Worm (Caenorhabditis elegans) whole organism, early embryonic: ENCODE results near the gene T14B4.3.

Experiments used
- B0310.2 ChIP-seq: sonication (generic microtip); optimal IDR thresholded peaks from 2 replicates; lab custom pipeline; 2016; ENCODE audit warnings: mild to moderate bottlenecking, missing genetic modification characterization, missing compliant biosample characterization
- F13C5.2 ChIP-seq: sonication (generic microtip); optimal IDR thresholded peaks from 2 replicates; lab custom pipeline; 2017; ENCODE audit warnings: mild to moderate bottlenecking, missing genetic modification characterization, inconsistent platforms, missing compliant biosample characterization
- aly-1 ChIP-seq: sonication (generic microtip); optimal IDR thresholded peaks from 2 replicates; lab custom pipeline; 2016; ENCODE audit warnings: missing genetic modification characterization, missing compliant biosample characterization
- ama-1 ChIP-seq: fragments of 150-350 bp; optimal IDR thresholded peaks from 2 replicates; lab custom pipeline; 2014
- ceh-13 ChIP-seq: fragments of 200-800 bp; sonication (Bioruptor generic); optimal IDR thresholded peaks from 2 replicates; lab custom pipeline; 2018; ENCODE audit warnings: mild to moderate bottlenecking, missing genetic modification characterization, missing compliant biosample characterization
- ceh-36 ChIP-seq: sonication (generic microtip); optimal IDR thresholded peaks from 2 replicates; lab custom pipeline; 2016; ENCODE audit warnings: missing genetic modification characterization, inconsistent platforms, missing compliant biosample characterization
- ets-7 ChIP-seq: sonication (generic microtip); optimal IDR thresholded peaks from 2 replicates; lab custom pipeline; 2016; ENCODE audit warnings: missing genotype, missing genetic modification characterization, missing compliant biosample characterization
- flt-1 ChIP-seq: fragments of 200-800 bp; sonication (Bioruptor generic); IDR thresholded peaks from 2 replicates; pipeline ENCODE4 v1.3.6; 2022; ENCODE audit warnings: missing genetic modification characterization, missing compliant biosample characterization
- hmbx-1 ChIP-seq: sonication (generic microtip); optimal IDR thresholded peaks from 2 replicates; lab custom pipeline; 2016; ENCODE audit warnings: mild to moderate bottlenecking, missing genetic modification characterization, missing compliant biosample characterization
- hmg-4 ChIP-seq: fragments of 200-800 bp; sonication (Bioruptor generic); optimal IDR thresholded peaks from 2 replicates; lab custom pipeline; 2018; ENCODE audit warnings: mild to moderate bottlenecking, missing genetic modification characterization, missing compliant biosample characterization
- hnd-1 ChIP-seq: sonication (generic microtip); optimal IDR thresholded peaks from 2 replicates; lab custom pipeline; 2016; ENCODE audit warnings: missing genetic modification characterization, missing compliant biosample characterization
- pes-1 ChIP-seq: fragments of 200-800 bp; sonication (Bioruptor generic); IDR thresholded peaks from 2 replicates; pipeline ENCODE4 v1.3.6; 2022; ENCODE audit warnings: missing genetic modification reagents, missing genetic modification characterization, missing compliant biosample characterization
- scrt-1 ChIP-seq: fragments of 200-800 bp; sonication (Bioruptor generic); IDR thresholded peaks from 2 replicates; pipeline ENCODE4 v1.3.6; 2022; ENCODE audit warnings: missing genetic modification characterization, missing compliant biosample characterization
- sea-1 ChIP-seq: fragments of 200-800 bp; sonication (Bioruptor generic); conservative IDR thresholded peaks from 2 replicates; pipeline ENCODE4 v1.3.6; 2022; ENCODE audit warnings: missing genetic modification characterization, missing compliant biosample characterization
- tbx-11 ChIP-seq: fragments of 200-800 bp; sonication (Bioruptor generic); IDR thresholded peaks from 2 replicates; pipeline ENCODE4 v1.3.6; 2022; ENCODE audit warnings: missing genetic modification characterization, missing compliant biosample characterization
- tbx-37 ChIP-seq: fragments of 200-800 bp; sonication (Bioruptor generic); conservative IDR thresholded peaks from 2 replicates; pipeline ENCODE4 v1.3.6; 2022; ENCODE audit warnings: missing genetic modification reagents, missing genetic modification characterization, missing compliant biosample characterization
- tra-4 ChIP-seq: sonication (generic microtip); optimal IDR thresholded peaks from 2 replicates; lab custom pipeline; 2017; ENCODE audit warnings: missing genetic modification characterization, missing compliant biosample characterization

T14B4.3 gene

ce11 chrII:6726814-6727213 is 7.9 kb upstream of the T14B4.3 start:
- TF ChIP-seq scrt-1 (GFP tag; lab: Robert Waterston, UW) (no peak), hnd-1 (tag; lab: Kevin White, UChicago) (no peak), ets-7 (no peak)

ce11 chrII:6729331-6729730 is 5.4 kb upstream of the T14B4.3 start, which contains the start of gene T14B4.8:
TSS of gene T14B4.8 (minus strand) at chrII:6729390.
- TF ChIP-seq scrt-1 (GFP tag; lab: Robert Waterston, UW) (no peak), tbx-11 (GFP tag; lab: Robert Waterston, UW) (no peak), tbx-37 (GFP tag; lab: Robert Waterston, UW) (no peak), hnd-1 (tag; lab: Kevin White, UChicago) (no peak), hmbx-1 (tag; lab: Kevin White, UChicago) (no peak), flt-1 (no peak), F13C5.2 (tag; lab: Kevin White, UChicago) (no peak)

ce11 chrII:6733718-6734117 is 1.0 kb upstream of the T14B4.3 start, which contains the start of gene T14B4.9:
TSS of gene T14B4.9 (minus strand) at chrII:6733818.
- TF ChIP-seq ceh-13 (GFP tag; lab: Kevin White, UChicago) (no peak), tra-4 (no peak), hnd-1 (tag; lab: Kevin White, UChicago) (no peak), B0310.2 (tag; lab: Kevin White, UChicago) (no peak), ama-1 (no peak), aly-1 (tag; lab: Kevin White, UChicago) (no peak), F13C5.2 (tag; lab: Kevin White, UChicago) (no peak), scrt-1 (GFP tag; lab: Robert Waterston, UW) (no peak)

- TF ChIP-seq ets-7: no peak
Observed at ce11 chrII:6736066-6736465, 1.3 kb downstream of the T14B4.3 start, which contains the start of gene mrps-18.C. TSS of gene mrps-18.C (plus strand) at chrII:6736203.

- TF ChIP-seq hmg-4 (GFP tag; lab: Kevin White, UChicago): no peak
- no peak for TF ChIP-seq hmbx-1 (tag; lab: Kevin White, UChicago)
- TF ChIP-seq B0310.2 (tag; lab: Kevin White, UChicago): no peak
- TF ChIP-seq ets-7: no peak
- no peak for TF ChIP-seq flt-1
- TF ChIP-seq tbx-37 (GFP tag; lab: Robert Waterston, UW): no peak
- TF ChIP-seq pes-1 (GFP tag; lab: Robert Waterston, UW): no peak
- no peak for TF ChIP-seq ceh-36 (tag; lab: Kevin White, UChicago)
- no peak for TF ChIP-seq sea-1 (GFP tag; lab: Robert Waterston, UW)
- TF ChIP-seq tbx-11 (GFP tag; lab: Robert Waterston, UW): no peak
- TF ChIP-seq ama-1: no peak
- no peak for TF ChIP-seq hnd-1 (tag; lab: Kevin White, UChicago)
- TF ChIP-seq aly-1 (tag; lab: Kevin White, UChicago): no peak
- TF ChIP-seq F13C5.2 (tag; lab: Kevin White, UChicago): no peak
- TF ChIP-seq ceh-13 (GFP tag; lab: Kevin White, UChicago): no peak
- TF ChIP-seq scrt-1 (GFP tag; lab: Robert Waterston, UW): no peak
- TF ChIP-seq tra-4: no peak
Observed at ce11 chrII:6736604-6737003, 1.9 kb downstream of the T14B4.3 start, which contains the start of gene T14B4.1. TSS of gene T14B4.1 (plus strand) at chrII:6736904.

- no peak for TF ChIP-seq hmg-4 (GFP tag; lab: Kevin White, UChicago)
- peak; percentile 24 for TF ChIP-seq F13C5.2 (tag; lab: Kevin White, UChicago)
- TF ChIP-seq hnd-1 (tag; lab: Kevin White, UChicago): peak; percentile 18
- TF ChIP-seq tbx-37 (GFP tag; lab: Robert Waterston, UW): peak; percentile 45
- TF ChIP-seq hmbx-1 (tag; lab: Kevin White, UChicago): no peak
- no peak for TF ChIP-seq B0310.2 (tag; lab: Kevin White, UChicago)
- peak; percentile 62 for TF ChIP-seq ets-7
- TF ChIP-seq scrt-1 (GFP tag; lab: Robert Waterston, UW): no peak; the same call in 1 of the 2 replicates
- TF ChIP-seq ceh-13 (GFP tag; lab: Kevin White, UChicago): peak; percentile 14
Observed at ce11 chrII:6741428-6741827, 6.7 kb downstream of the T14B4.3 start, which contains the start of gene exos-8. TSS of gene exos-8 (plus strand) at chrII:6741691.

- no peak for TF ChIP-seq F13C5.2 (tag; lab: Kevin White, UChicago)
- TF ChIP-seq ama-1: no peak
- no peak for TF ChIP-seq hmg-4 (GFP tag; lab: Kevin White, UChicago)
- no peak for TF ChIP-seq ceh-13 (GFP tag; lab: Kevin White, UChicago)
- no peak for TF ChIP-seq pes-1 (GFP tag; lab: Robert Waterston, UW)
- no peak for TF ChIP-seq scrt-1 (GFP tag; lab: Robert Waterston, UW)
- TF ChIP-seq tbx-37 (GFP tag; lab: Robert Waterston, UW): no peak
- no peak for TF ChIP-seq tra-4
- no peak for TF ChIP-seq ceh-36 (tag; lab: Kevin White, UChicago)
- TF ChIP-seq sea-1 (GFP tag; lab: Robert Waterston, UW): no peak
- no peak for TF ChIP-seq aly-1 (tag; lab: Kevin White, UChicago)
Observed at ce11 chrII:6742614-6743013, 7.9 kb downstream of the T14B4.3 start, which contains the start of gene F41G3.6. TSS of gene F41G3.6 (plus strand) at chrII:6742914.

ce11 chrII:6744648-6745047 is 9.9 kb downstream of the T14B4.3 start, which contains the start of gene ins-15:
TSS of gene ins-15 (minus strand) at chrII:6744748.
- no peak for TF ChIP-seq ceh-13 (GFP tag; lab: Kevin White, UChicago)
- TF ChIP-seq F13C5.2 (tag; lab: Kevin White, UChicago): no peak
- TF ChIP-seq B0310.2 (tag; lab: Kevin White, UChicago): no peak
- TF ChIP-seq hmg-4 (GFP tag; lab: Kevin White, UChicago): no peak
- TF ChIP-seq hmbx-1 (tag; lab: Kevin White, UChicago): no peak
